Fruit fly (Drosophila melanogaster) whole organism, pupa: ENCODE measurements around the gene CG18234.

Experiments used
- CG13204 ChIP-seq: fragments of 200-800 bp; sonication (Bioruptor generic); optimal IDR thresholded peaks from 2 replicates; lab custom pipeline; 2018; ENCODE audit warnings: missing biosample characterization, mild to moderate bottlenecking, missing genetic modification characterization, moderate library complexity
- CG14655 ChIP-seq: fragments of 200-800 bp; sonication (Bioruptor generic); optimal IDR thresholded peaks from 3 replicates; lab custom pipeline; 2017; ENCODE audit warnings: mild to moderate bottlenecking, missing biosample characterization, missing genetic modification reagents, missing genetic modification characterization
- CG15710 ChIP-seq: fragments of 200-800 bp; sonication (Bioruptor generic); optimal IDR thresholded peaks from 2 replicates; lab custom pipeline; 2018; ENCODE audit warnings: missing biosample characterization, mild to moderate bottlenecking, missing genetic modification characterization, moderate library complexity
- CG8159 ChIP-seq: fragments of 200-800 bp; sonication (Bioruptor generic); optimal IDR thresholded peaks from 3 replicates; lab custom pipeline; 2018; ENCODE audit warnings: missing biosample characterization, mild to moderate bottlenecking, missing genetic modification characterization, moderate library complexity
- CG8301 ChIP-seq: fragments of 200-800 bp; sonication (Bioruptor generic); optimal IDR thresholded peaks from 2 replicates; lab custom pipeline; 2018; ENCODE audit warnings: missing biosample characterization, mild to moderate bottlenecking, missing genetic modification characterization
- D1 ChIP-seq: fragments of 200-800 bp; sonication (Bioruptor generic); optimal IDR thresholded peaks from 2 replicates; lab custom pipeline; 2018; ENCODE audit warnings: missing biosample characterization, mild to moderate bottlenecking, missing genetic modification characterization, moderate library complexity
- Pif1A ChIP-seq: fragments of 200-800 bp; sonication (Bioruptor generic); optimal IDR thresholded peaks from 3 replicates; lab custom pipeline; 2016; ENCODE audit warnings: missing biosample characterization, missing genetic modification characterization
- Pif1B ChIP-seq: fragments of 200-800 bp; sonication (Bioruptor generic); optimal IDR thresholded peaks from 3 replicates; lab custom pipeline; 2016; ENCODE audit warnings: missing biosample characterization, missing genetic modification characterization
- Snoo ChIP-seq: fragments of 200-800 bp; sonication (Bioruptor generic); optimal IDR thresholded peaks from 3 replicates; lab custom pipeline; 2017; ENCODE audit warnings: missing biosample characterization, mild to moderate bottlenecking, missing genetic modification characterization, inconsistent platforms

DNA sequence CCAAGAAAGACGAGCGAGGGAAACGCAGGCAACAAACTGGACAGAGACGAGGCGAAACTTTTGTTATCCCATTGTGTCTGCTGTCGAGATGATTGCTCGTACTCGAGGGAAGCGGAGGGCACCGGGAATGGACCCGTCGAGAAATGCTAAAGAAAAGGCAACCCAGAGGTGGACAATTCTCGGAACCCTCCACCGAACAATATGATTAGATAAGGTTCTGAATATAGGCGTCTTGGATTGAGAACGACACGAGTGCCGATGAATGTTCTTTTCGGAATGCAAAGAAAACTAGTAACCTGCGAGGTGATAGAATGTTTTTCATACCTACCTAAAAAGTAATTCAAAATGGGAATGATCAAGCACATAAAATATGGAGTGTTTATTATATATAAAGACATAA lies 26.6 kb downstream of the CG18234 start:
- no peak for TF ChIP-seq CG8301 (tag; lab: Kevin White, UChicago)
- no peak for TF ChIP-seq CG14655 (GFP tag; lab: Kevin White, UChicago)
- TF ChIP-seq CG15710 (tag; lab: Kevin White, UChicago) = no peak
- no peak for TF ChIP-seq Pif1A (GFP tag; lab: Kevin White, UChicago)
- no peak for TF ChIP-seq Pif1B
- TF ChIP-seq CG13204 = no peak
- no peak for TF ChIP-seq Snoo (tag; lab: Kevin White, UChicago)
- TF ChIP-seq D1 (tag; lab: Kevin White, UChicago) = no peak
- no peak for TF ChIP-seq CG8159 (tag; lab: Kevin White, UChicago)
